Fruit fly (Drosophila melanogaster) whole organism, wandering third instar larva: ENCODE results near the gene CG9512.

Experiments used
- CG32264 ChIP-seq: fragments of 200-800 bp; sonication (Bioruptor generic); optimal IDR thresholded peaks from 2 replicates; lab custom pipeline; 2016; ENCODE audit warnings: missing biosample characterization, missing genetic modification characterization
- Dfd ChIP-seq: fragments of >200 bp; optimal IDR thresholded peaks from 2 replicates; lab custom pipeline; 2017; ENCODE audit warnings: missing biosample characterization, missing genetic modification characterization
- Hnf4 ChIP-seq: fragments of 200-800 bp; sonication (Bioruptor generic); optimal IDR thresholded peaks from 2 replicates; lab custom pipeline; 2016; ENCODE audit warnings: missing biosample characterization, mild to moderate bottlenecking, missing genetic modification characterization
- Hr78 ChIP-seq: fragments of >200 bp; optimal IDR thresholded peaks from 2 replicates; lab custom pipeline; 2017; ENCODE audit warnings: missing biosample characterization, missing genetic modification characterization
- Rel ChIP-seq, 2 experiments: fragments of 200-800 bp; sonication (Bioruptor generic) in 1 of 2; optimal IDR thresholded peaks; 2 replicates in 1 of 2; 3 replicates in 1 of 2; lab custom pipeline; 2016 to 2019; ENCODE audit warnings: mild to moderate bottlenecking in 2 of 2, missing biosample characterization in 2 of 2, missing genetic modification characterization in 2 of 2, moderate library complexity in 1 of 2
- dl ChIP-seq, 2 experiments: fragments of 175-275, 200-275 bp in 1 of 2; fragments of 200-275 bp in 1 of 2; sonication (Bioruptor generic); optimal IDR thresholded peaks; lab custom pipeline; 2018; ENCODE audit warnings: mild to moderate bottlenecking in 2 of 2, missing biosample characterization in 2 of 2, missing genetic modification characterization in 2 of 2, moderate library complexity in 2 of 2; ENCODE audit not compliant: partially characterized antibody in 2 of 2, insufficient read depth in 1 of 2
- h ChIP-seq: fragments of 200-800 bp; sonication (Bioruptor generic); optimal IDR thresholded peaks from 3 replicates; lab custom pipeline; 2016; ENCODE audit warnings: missing biosample characterization, mild to moderate bottlenecking, missing genetic modification characterization
- psq ChIP-seq: fragments of 200-800 bp; sonication (Bioruptor generic); optimal IDR thresholded peaks from 3 replicates; lab custom pipeline; 2017; ENCODE audit warnings: missing biosample characterization, mild to moderate bottlenecking, missing genetic modification characterization, moderate library complexity
- sage ChIP-seq: fragments of 200-800 bp; sonication (Bioruptor generic); optimal IDR thresholded peaks from 2 replicates; lab custom pipeline; 2016; ENCODE audit warnings: missing biosample characterization, mild to moderate bottlenecking, missing genetic modification characterization
- woc ChIP-seq: sonication (Bioruptor generic); optimal IDR thresholded peaks from 2 replicates; lab custom pipeline; 2016; ENCODE audit warnings: missing biosample characterization, mild to moderate bottlenecking, missing genetic modification characterization

DNA sequence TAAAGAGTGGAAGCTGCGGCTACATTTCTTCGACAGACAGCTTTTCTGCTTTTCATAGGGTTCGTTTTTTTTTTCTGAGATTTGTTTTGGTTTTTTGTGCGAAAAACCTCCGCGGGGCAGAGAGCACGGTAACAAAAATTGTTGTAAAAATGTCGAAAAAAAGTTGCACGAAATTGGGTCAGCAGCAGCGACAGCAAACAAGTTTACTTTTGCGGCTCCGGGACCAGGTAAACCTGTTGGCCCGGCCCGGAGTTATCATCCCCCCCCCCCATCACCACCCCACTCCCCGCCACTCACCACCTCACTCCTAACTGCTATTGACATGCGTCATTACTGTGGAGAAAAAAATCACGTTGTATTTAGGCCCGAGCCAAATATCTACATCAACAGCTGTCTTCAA lies 36.9 kb downstream of the CG9512 start:
- TF ChIP-seq Rel (GFP tag; optimal IDR thresholded peaks at IDR 0.05; lab: Kevin White, UChicago) (no peak), Rel (tag; optimal IDR thresholded peaks at IDR 0.05; lab: Kevin White, UChicago) (no peak), CG32264 (GFP tag; lab: Kevin White, UChicago) (no peak), h (no peak), woc (GFP tag; lab: Kevin White, UChicago) (no peak), Hr78 (GFP tag; lab: Kevin White, UChicago) (no peak), psq (no peak), sage (GFP tag; lab: Kevin White, UChicago) (no peak), Dfd (GFP tag; lab: Kevin White, UChicago) (no peak), dl (GFP tag; optimal IDR thresholded peaks at IDR 0.05; lab: Kevin White, UChicago; ENCODE audit: insufficient read depth in 1 of 2, partially characterized antibody in 2 of 2) (no peak), Hnf4 (no peak)
